Worm (Caenorhabditis elegans): ENCODE measurements around the gene srj-29.

DNA sequence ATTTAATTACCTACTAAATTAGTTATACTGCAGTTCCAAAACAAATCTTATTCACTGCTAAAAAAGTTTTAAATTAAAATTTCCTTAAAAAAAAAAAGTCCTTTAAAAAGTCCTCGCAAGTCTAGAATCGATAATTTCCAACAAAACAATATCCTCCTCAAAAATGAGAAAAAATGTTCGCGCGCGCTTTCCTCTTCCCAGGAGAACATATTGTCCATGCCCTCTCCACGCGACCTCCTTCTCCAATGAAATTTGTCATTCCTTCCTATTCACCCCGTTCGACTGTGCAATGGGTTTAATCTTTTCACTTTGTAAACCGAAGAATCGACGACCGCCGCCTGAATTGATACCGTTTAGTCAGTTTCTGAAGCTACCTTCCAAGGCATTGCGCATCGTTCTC is 39.3 kb upstream of the srj-29 start, which contains the start of gene T10C6.10:
- no peak for TF ChIP-seq die-1 (tag; optimal IDR thresholded peaks at IDR 0.05)
- no peak for TF ChIP-seq zfh-2 (GFP tag; conservative IDR thresholded peaks at IDR 0.05)
- no peak for TF ChIP-seq lin-26 (GFP tag; IDR thresholded peaks at IDR 0.05)
- no peak for TF ChIP-seq B0035.1 (tag; optimal IDR thresholded peaks at IDR 0.05)
- no peak for TF ChIP-seq F49E8.2 (tag; optimal IDR thresholded peaks at IDR 0.05; ENCODE audit: insufficient read depth)
- no peak for TF ChIP-seq atf-7 (tag; optimal IDR thresholded peaks at IDR 0.05)
- no peak for TF ChIP-seq lag-1 (GFP tag; IDR thresholded peaks at IDR 0.05)
- no peak for TF ChIP-seq Y53F4B.3 (GFP tag; IDR thresholded peaks at IDR 0.05)
- TF ChIP-seq T26A5.8 (tag; optimal IDR thresholded peaks at IDR 0.05), result no peak
- no peak for TF ChIP-seq Y95B8A.8 (GFP tag; IDR thresholded peaks at IDR 0.05)
- TF ChIP-seq snpc-4 (GFP tag; optimal IDR thresholded peaks at IDR 0.05), result no peak
- TF ChIP-seq snpc-4 (tag; optimal IDR thresholded peaks at IDR 0.05), result no peak
- no peak for TF ChIP-seq dpl-1 (GFP tag; optimal IDR thresholded peaks at IDR 0.05)

Data from whole organism, young adult.